Worm (Caenorhabditis elegans): Measurements from ENCODE around the gene F53H4.4.

Gene F53H4.4

ce11 chrX:15917000-15917399 is 50.8 kb downstream of the F53H4.4 start, which contains the start of the genes F31B9.4 and F31B9.2:
F31B9.4 (minus strand) TSS chrX:15917100.
F31B9.2 (plus strand) TSS chrX:15917367.
- TF ChIP-seq lin-54 (GFP tag; optimal IDR thresholded peaks at IDR 0.05): no peak
- no peak for TF ChIP-seq sdz-38 (tag; optimal IDR thresholded peaks at IDR 0.05)
- no peak for TF ChIP-seq T26A5.8 (tag; optimal IDR thresholded peaks at IDR 0.05)
- no peak for TF ChIP-seq C06A6.2 (GFP tag; conservative IDR thresholded peaks at IDR 0.05)
- no peak for TF ChIP-seq snpc-1.3 (tag; optimal IDR thresholded peaks at IDR 0.05; ENCODE audit: insufficient read depth)
- no peak for TF ChIP-seq efl-1 (GFP tag; optimal IDR thresholded peaks at IDR 0.05)
- TF ChIP-seq B0019.2 (GFP tag; conservative IDR thresholded peaks at IDR 0.05): no peak
- TF ChIP-seq pha-4 (tag; optimal IDR thresholded peaks at IDR 0.05): no peak
- no peak for TF ChIP-seq xnd-1 (tag; optimal IDR thresholded peaks at IDR 0.05)
- TF ChIP-seq tbp1 (GFP tag; optimal IDR thresholded peaks at IDR 0.05): no peak
- TF ChIP-seq hmg-20 (GFP tag; IDR thresholded peaks at IDR 0.05): no peak
- TF ChIP-seq ceh-91 (GFP tag; IDR thresholded peaks at IDR 0.05): no peak
- no peak for TF ChIP-seq cebp-2 (GFP tag; IDR thresholded peaks at IDR 0.05)
